Fruit fly (Drosophila melanogaster) ovary, adult (tissue): ENCODE results near the gene BicD.
A peak's percentile ranks its signal among the peaks of the same experiment; 100 is the strongest.

Experiments
- CG17801 ChIP-seq: fragments of 200-800 bp; optimal IDR thresholded peaks from 2 replicates; lab custom pipeline; 2019; ENCODE audit warnings: missing biosample characterization, mild to moderate bottlenecking, missing genetic modification characterization, moderate library complexity; ENCODE audit not compliant: partially characterized antibody

Gene BicD

dm6 chr2L:17430602-17431358 lies 42.2 kb downstream of the BicD start:
- TF ChIP-seq CG17801 (GFP tag; lab: Kevin White, UChicago) = no peak

- TF ChIP-seq CG17801 (GFP tag; lab: Kevin White, UChicago) = peak; percentile 21
Measured at dm6 chr2L:17429788-17430587, 43.0 kb downstream of the BicD start.

dm6 chr2L:17427929-17428456 lies 45.0 kb downstream of the BicD start:
- TF ChIP-seq CG17801 (GFP tag; lab: Kevin White, UChicago) = peak; percentile 48

dm6 chr2L:17427187-17427586 lies 45.8 kb downstream of the BicD start:
- no peak for TF ChIP-seq CG17801 (GFP tag; lab: Kevin White, UChicago)

dm6 chr2L:17425412-17425811 lies 47.6 kb downstream of the BicD start:
- no peak for TF ChIP-seq CG17801 (GFP tag; lab: Kevin White, UChicago)

dm6 chr2L:17425005-17425404 lies 48.0 kb downstream of the BicD start:
- TF ChIP-seq CG17801 (GFP tag; lab: Kevin White, UChicago) = no peak

- TF ChIP-seq CG17801 (GFP tag; lab: Kevin White, UChicago) = no peak
Measured at dm6 chr2L:17422089-17422488, 50.9 kb downstream of the BicD start.

- no peak for TF ChIP-seq CG17801 (GFP tag; lab: Kevin White, UChicago)
Measured at dm6 chr2L:17421366-17421765, 51.6 kb downstream of the BicD start.

- no peak for TF ChIP-seq CG17801 (GFP tag; lab: Kevin White, UChicago)
Measured at dm6 chr2L:17420419-17420818, 52.6 kb downstream of the BicD start.

dm6 chr2L:17412533-17412932 lies 60.5 kb downstream of the BicD start, which contains the start of gene Rsph9:
Rsph9 (minus strand) TSS chr2L:17412633.
- TF ChIP-seq CG17801 (GFP tag; lab: Kevin White, UChicago) = no peak

- TF ChIP-seq CG17801 (GFP tag; lab: Kevin White, UChicago) = peak; percentile 84
Measured at dm6 chr2L:17410358-17410757, 62.7 kb downstream of the BicD start, which contains the start of the genes Polr2J and CG15141. Polr2J (minus strand) TSS chr2L:17410406. CG15141 (plus strand) TSS chr2L:17410641.
